Worm (Caenorhabditis elegans): ENCODE data around the gene mam-1.
A peak's percentile ranks its signal among the peaks of the same experiment; 100 is the strongest.

mam-1 gene

DNA sequence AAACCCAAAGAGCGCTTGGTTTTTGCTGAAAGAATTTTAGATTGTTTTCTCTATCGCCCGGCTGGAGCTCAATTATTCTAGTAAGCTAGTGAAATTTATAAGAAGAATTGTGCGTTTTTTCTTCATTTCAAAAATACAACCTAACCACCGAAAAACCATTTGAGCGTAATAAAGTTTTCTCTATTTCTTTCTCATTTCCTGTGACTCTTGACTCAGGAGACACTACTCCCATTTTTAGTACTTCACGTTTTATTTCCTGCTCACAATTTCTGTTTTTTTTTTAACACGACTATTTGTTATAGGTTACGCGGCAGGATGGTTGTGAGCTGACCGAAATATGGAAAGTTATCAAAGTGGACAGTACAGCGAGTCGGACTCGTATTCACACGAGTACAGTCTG lies 24.8 kb upstream of the mam-1 start, which contains the start of gene F35H12.6:
Gene F35H12.6 (plus strand): TSS at position 301 of the 400 bp plus-strand sequence.
- TF ChIP-seq zag-1 (tag; optimal IDR thresholded peaks at IDR 0.05) (no peak), F49E8.2 (tag; optimal IDR thresholded peaks at IDR 0.05; ENCODE audit: borderline replicate concordance) (no peak), egl-27 (tag; optimal IDR thresholded peaks at IDR 0.05) (no peak), vab-7 (GFP tag; IDR thresholded peaks at IDR 0.05) (no peak), egl-43 (GFP tag; IDR thresholded peaks at IDR 0.05) (no peak), set-16 (GFP tag; IDR thresholded peaks at IDR 0.05) (no peak), R02D3.7 (tag; optimal IDR thresholded peaks at IDR 0.05) (no peak), lin-15B (tag; optimal IDR thresholded peaks at IDR 0.05) (no peak), hlh-11 (tag; optimal IDR thresholded peaks at IDR 0.05) (no peak), daf-8 (GFP tag; IDR thresholded peaks at IDR 0.05) (no peak), ceh-28 (tag; optimal IDR thresholded peaks at IDR 0.05) (no peak), hlh-30 (tag; optimal IDR thresholded peaks at IDR 0.05; ENCODE audit: insufficient read depth) (no peak), zip-11 (GFP tag; IDR thresholded peaks at IDR 0.05) (no peak), Y75B8A.6 (GFP tag; IDR thresholded peaks at IDR 0.05) (no peak), fkh-10 (GFP tag; optimal IDR thresholded peaks at IDR 0.05) (no peak), Y5F2A.4 (GFP tag; optimal IDR thresholded peaks at IDR 0.05) (no peak), ZK546.5 (tag; optimal IDR thresholded peaks at IDR 0.05) (no peak), D1046.2 (GFP tag; IDR thresholded peaks at IDR 0.05) (no peak), ztf-11 (tag; optimal IDR thresholded peaks at IDR 0.05) (no peak)

DNA sequence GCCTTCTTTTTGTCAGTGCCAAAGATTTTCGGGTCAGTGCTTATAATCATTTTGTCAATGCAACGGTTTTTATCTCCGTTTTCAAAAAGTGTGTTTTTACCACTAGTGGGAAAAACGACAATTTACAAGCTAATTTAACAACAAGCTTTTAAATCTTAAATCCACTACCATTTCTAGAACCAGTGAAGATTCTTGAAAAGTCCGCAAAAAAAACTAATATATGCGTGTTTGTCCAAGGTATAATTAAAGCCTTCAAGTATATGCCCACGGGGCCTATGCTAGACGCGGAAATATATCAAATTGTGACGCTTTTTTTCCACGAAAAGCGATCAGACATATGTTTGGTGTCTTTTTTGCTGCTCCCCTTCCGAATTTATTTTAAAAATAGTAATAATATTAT lies 24.4 kb upstream of the mam-1 start:
- TF ChIP-seq Y5F2A.4 (GFP tag; optimal IDR thresholded peaks at IDR 0.05) (no peak), hlh-30 (tag; optimal IDR thresholded peaks at IDR 0.05; ENCODE audit: insufficient read depth) (no peak), unc-62 (GFP tag; optimal IDR thresholded peaks at IDR 0.05 in 1 of 2) (peak in 1 of 2 experiments; percentile 95), unc-62 (tag; optimal IDR thresholded peaks at IDR 0.05) (no peak), fos-1 (tag; optimal IDR thresholded peaks at IDR 0.05) (no peak)

DNA sequence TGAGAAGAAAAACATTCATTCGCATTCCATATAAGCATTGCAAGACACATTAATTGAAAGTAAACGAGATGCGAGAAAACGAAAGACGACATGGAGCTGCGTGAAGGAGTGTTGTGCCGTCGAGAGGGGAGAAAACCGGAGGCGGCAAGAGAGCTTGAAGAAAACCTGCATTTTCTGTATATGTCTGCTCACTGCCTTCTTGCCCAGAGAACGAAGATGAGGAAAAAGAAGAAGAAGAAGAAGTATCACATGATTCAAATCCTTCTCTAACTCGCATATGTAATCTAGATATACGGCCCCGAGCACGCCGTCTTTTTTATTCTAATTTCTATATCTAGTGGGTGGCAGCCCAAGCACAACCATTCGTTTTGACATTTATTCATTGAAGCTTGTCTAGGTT lies 22.1 kb upstream of the mam-1 start:
- TF ChIP-seq F44E2.7 (GFP tag; IDR thresholded peaks at IDR 0.05) (no peak), mxl-2 (GFP tag; conservative IDR thresholded peaks at IDR 0.05) (no peak), F10B5.3 (tag; optimal IDR thresholded peaks at IDR 0.05) (no peak), nhr-111 (GFP tag; optimal IDR thresholded peaks at IDR 0.05) (no peak), vab-7 (GFP tag; IDR thresholded peaks at IDR 0.05) (no peak), hlh-30 (tag; optimal IDR thresholded peaks at IDR 0.05; ENCODE audit: insufficient read depth) (peak; percentile 15), ama-1 (optimal IDR thresholded peaks at IDR 0.05) (no peak), ctbp-1 (GFP tag; IDR thresholded peaks at IDR 0.05) (0 out of 2 replicates have a peak, but pooled peaks have one; percentile 10), hmg-1.1 (GFP tag; IDR thresholded peaks at IDR 0.05) (0 out of 2 replicates have a peak, but pooled peaks have one; percentile 32), fkh-10 (GFP tag; optimal IDR thresholded peaks at IDR 0.05) (peak; percentile 19), rbr-2 (tag; optimal IDR thresholded peaks at IDR 0.05) (peak; percentile 23)

DNA sequence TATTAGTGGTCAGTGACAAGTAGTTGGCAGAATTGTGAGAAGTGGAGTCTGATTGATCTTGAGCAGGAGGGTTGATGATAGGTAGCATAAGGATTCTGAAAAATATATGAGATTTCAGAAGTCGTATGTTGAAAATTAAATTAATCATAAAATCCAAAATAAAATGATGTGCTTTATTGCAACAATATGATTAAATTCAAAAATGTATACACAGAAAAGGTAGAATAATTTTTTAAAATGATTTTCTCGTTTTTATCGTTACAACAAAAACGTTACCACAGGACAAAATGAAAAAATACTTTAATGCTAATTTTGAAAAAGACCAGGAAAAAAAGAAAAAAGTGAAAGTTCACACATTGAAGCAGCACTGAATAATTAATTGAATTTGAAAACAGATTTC lies 14.3 kb upstream of the mam-1 start, which contains the start of gene ZC13.10:
Gene ZC13.10 (minus strand): TSS at position 101 of the 400 bp plus-strand sequence.
- TF ChIP-seq dmd-9 (GFP tag; IDR thresholded peaks at IDR 0.05) (no peak), Y105C5A.15 (GFP tag; IDR thresholded peaks at IDR 0.05) (no peak), tra-1 (GFP tag; IDR thresholded peaks at IDR 0.05) (no peak), set-16 (GFP tag; IDR thresholded peaks at IDR 0.05) (no peak), unc-62 (GFP tag; optimal IDR thresholded peaks at IDR 0.05 in 1 of 2) (no peak), unc-62 (tag; optimal IDR thresholded peaks at IDR 0.05) (no peak), lir-3 (tag; optimal IDR thresholded peaks at IDR 0.05) (no peak), nhr-25 (tag; optimal IDR thresholded peaks at IDR 0.05; ENCODE audit: borderline replicate concordance, insufficient read depth) (no peak), nhr-77 (tag; optimal IDR thresholded peaks at IDR 0.05) (no peak), zip-2 (tag; optimal IDR thresholded peaks at IDR 0.05) (no peak), arid-1 (GFP tag; conservative IDR thresholded peaks at IDR 0.05) (no peak), saeg-2 (GFP tag; IDR thresholded peaks at IDR 0.05) (no peak), mxl-2 (GFP tag; conservative IDR thresholded peaks at IDR 0.05) (no peak), aly-2 (tag; optimal IDR thresholded peaks at IDR 0.05) (no peak)
